Worm (Caenorhabditis elegans) whole organism, L4 larva: ENCODE data around the gene fzr-1.

Source experiments
- F26F4.8 ChIP-seq: fragments of 200-800 bp; sonication (Bioruptor generic); conservative IDR thresholded peaks from 2 replicates; pipeline ENCODE4 v1.3.6; 2022; ENCODE audit warnings: missing genetic modification characterization, missing compliant biosample characterization
- F37D6.2 ChIP-seq: sonication (generic microtip); optimal IDR thresholded peaks from 2 replicates; lab custom pipeline; 2016; ENCODE audit warnings: mild to moderate bottlenecking, missing genetic modification characterization, missing compliant biosample characterization
- F44E2.7 ChIP-seq: fragments of 200-800 bp; sonication (Bioruptor generic); IDR thresholded peaks from 2 replicates; pipeline ENCODE4 v2.1.2; 2022; ENCODE audit warnings: missing genetic modification characterization, missing compliant biosample characterization
- R02D3.7 ChIP-seq: fragments of 150-350 bp; sonication (generic microtip); optimal IDR thresholded peaks from 3 replicates; lab custom pipeline; 2014; ENCODE audit warnings: missing biosample characterization, missing genetic modification characterization
- Y105C5A.15 ChIP-seq: fragments of 200-800 bp; sonication (Bioruptor generic); IDR thresholded peaks from 2 replicates; pipeline ENCODE4 v1.3.6; 2022; ENCODE audit warnings: missing genetic modification characterization, missing compliant biosample characterization
- Y75B8A.6 ChIP-seq: fragments of 200-800 bp; sonication (Bioruptor generic); IDR thresholded peaks from 2 replicates; pipeline ENCODE4 v1.3.6; 2022; ENCODE audit warnings: missing genetic modification reagents, missing genetic modification characterization, missing compliant biosample characterization
- ZK546.5 ChIP-seq, 2 experiments: sonication (generic microtip); optimal IDR thresholded peaks; 2 replicates each; lab custom pipeline; 2017; ENCODE audit warnings: missing biosample characterization in 2 of 2, missing genetic modification characterization in 2 of 2
- ama-1 ChIP-seq: fragments of 150-350 bp; optimal IDR thresholded peaks from 2 replicates; lab custom pipeline; 2014; ENCODE audit warnings: inconsistent platforms, mixed read lengths
- arid-1 ChIP-seq: fragments of 200-800 bp; sonication (Bioruptor generic); conservative IDR thresholded peaks from 2 replicates; pipeline ENCODE4 v1.3.6; 2022; ENCODE audit warnings: missing genetic modification reagents, missing genetic modification characterization, missing compliant biosample characterization
- attf-4 ChIP-seq: sonication (generic microtip); optimal IDR thresholded peaks from 3 replicates; lab custom pipeline; 2017; ENCODE audit warnings: missing biosample characterization, missing genetic modification characterization
- ceh-20 ChIP-seq: fragments of 200-800 bp; sonication (Bioruptor generic); IDR thresholded peaks from 2 replicates; pipeline ENCODE4 v1.3.6; 2022; ENCODE audit warnings: missing genetic modification reagents, missing genetic modification characterization, missing compliant biosample characterization
- ceh-44 ChIP-seq: fragments of 200-800 bp; sonication (Bioruptor generic); IDR thresholded peaks from 2 replicates; pipeline ENCODE4 v1.3.6; 2022; ENCODE audit warnings: missing genetic modification reagents, missing genetic modification characterization, missing compliant biosample characterization
- ceh-62 ChIP-seq: sonication (generic microtip); optimal IDR thresholded peaks from 2 replicates; lab custom pipeline; 2017; ENCODE audit warnings: missing biosample characterization, missing genetic modification characterization
- ceh-82 ChIP-seq: sonication (generic microtip); optimal IDR thresholded peaks from 2 replicates; lab custom pipeline; 2017; ENCODE audit warnings: missing biosample characterization, missing genetic modification characterization
- cey-2 ChIP-seq: sonication (generic microtip); optimal IDR thresholded peaks from 3 replicates; lab custom pipeline; 2017; ENCODE audit warnings: missing genetic modification characterization, mild to moderate bottlenecking, missing compliant biosample characterization, antibody characterized with exemption, borderline replicate concordance; ENCODE audit not compliant: insufficient read depth
- ctbp-1 ChIP-seq: fragments of 200-800 bp; sonication (Bioruptor generic); IDR thresholded peaks from 2 replicates; pipeline ENCODE4 v1.3.6; 2022; ENCODE audit warnings: missing genetic modification reagents, missing genetic modification characterization, missing compliant biosample characterization
- daf-12 ChIP-seq: fragments of 150-350 bp; optimal IDR thresholded peaks from 2 replicates; lab custom pipeline; 2014; ENCODE audit warnings: missing biosample characterization, missing genetic modification reagents, missing genetic modification characterization
- dmd-6 ChIP-seq: fragments of 200-800 bp; sonication (Bioruptor generic); IDR thresholded peaks from 2 replicates; pipeline ENCODE4 v1.3.6; 2022; ENCODE audit warnings: missing genetic modification reagents, missing genetic modification characterization, missing compliant biosample characterization
- dpl-1 ChIP-seq: fragments of 150-350 bp; optimal IDR thresholded peaks from 2 replicates; lab custom pipeline; 2014; ENCODE audit warnings: missing biosample characterization, missing genetic modification reagents, missing genetic modification characterization
- dve-1 ChIP-seq: sonication (generic microtip); optimal IDR thresholded peaks from 2 replicates; lab custom pipeline; 2017; ENCODE audit warnings: antibody characterized with exemption, mild to moderate bottlenecking, missing genetic modification characterization, missing compliant biosample characterization; ENCODE audit not compliant: insufficient read depth
- hlh-11 ChIP-seq: fragments of 200-800 bp; sonication (Bioruptor generic); optimal IDR thresholded peaks from 2 replicates; lab custom pipeline; 2018; ENCODE audit warnings: mild to moderate bottlenecking, missing genetic modification characterization, missing compliant biosample characterization
- hmg-1.1 ChIP-seq: fragments of 200-800 bp; sonication (Bioruptor generic); IDR thresholded peaks from 2 replicates; pipeline ENCODE4 v1.3.6; 2022; ENCODE audit warnings: missing genetic modification reagents, missing genetic modification characterization, missing compliant biosample characterization
- lin-13 ChIP-seq: fragments of 150-350 bp; optimal IDR thresholded peaks from 2 replicates; lab custom pipeline; 2014; ENCODE audit warnings: missing biosample characterization, missing genetic modification reagents, missing genetic modification characterization
- lin-15B ChIP-seq: fragments of 150-350 bp; sonication (generic microtip); optimal IDR thresholded peaks from 3 replicates; lab custom pipeline; 2014; ENCODE audit warnings: missing biosample characterization, missing genetic modification characterization
- lin-38 ChIP-seq: fragments of 200-800 bp; sonication (Bioruptor generic); IDR thresholded peaks from 2 replicates; pipeline ENCODE4 v1.3.6; 2022; ENCODE audit warnings: missing genetic modification reagents, missing genetic modification characterization, missing compliant biosample characterization
- lir-3 ChIP-seq: sonication (generic microtip); optimal IDR thresholded peaks from 2 replicates; lab custom pipeline; 2016; ENCODE audit warnings: mild to moderate bottlenecking, missing genetic modification characterization, missing compliant biosample characterization
- madf-5 ChIP-seq, 2 experiments: fragments of 200-800 bp; sonication (Bioruptor generic); IDR thresholded peaks; 2 replicates each; pipeline ENCODE4 v1.3.6; 2022; ENCODE audit warnings: missing compliant biosample characterization in 2 of 2, missing genetic modification characterization in 2 of 2
- mdl-1 ChIP-seq, 2 experiments: fragments of 150-350 bp in 1 of 2; sonication (generic microtip) in 1 of 2; optimal IDR thresholded peaks; 2 replicates each; lab custom pipeline; 2014 to 2017; ENCODE audit warnings: missing biosample characterization in 2 of 2, missing genetic modification characterization in 2 of 2
- mdt-29 ChIP-seq: fragments of 200-800 bp; sonication (Bioruptor generic); IDR thresholded peaks from 2 replicates; pipeline ENCODE4 v1.3.6; 2022; ENCODE audit warnings: missing genetic modification reagents, missing genetic modification characterization, missing compliant biosample characterization
- mes-2 ChIP-seq: sonication (generic microtip); optimal IDR thresholded peaks from 2 replicates; lab custom pipeline; 2016; ENCODE audit warnings: missing genotype, mild to moderate bottlenecking, missing genetic modification characterization, missing compliant biosample characterization; ENCODE audit not compliant: poor library complexity, severe bottlenecking
- mxl-2 ChIP-seq: fragments of 200-800 bp; sonication (Bioruptor generic); conservative IDR thresholded peaks from 2 replicates; pipeline ENCODE4 v1.3.6; 2022; ENCODE audit warnings: missing genetic modification reagents, missing genetic modification characterization, missing compliant biosample characterization
- mxl-3 ChIP-seq: fragments of 200-800 bp; sonication (Bioruptor generic); optimal IDR thresholded peaks from 2 replicates; lab custom pipeline; 2018; ENCODE audit warnings: mild to moderate bottlenecking, missing genetic modification characterization, missing compliant biosample characterization
- nhr-11 ChIP-seq: fragments of 150-350 bp; optimal IDR thresholded peaks from 2 replicates; lab custom pipeline; 2014; ENCODE audit warnings: missing biosample characterization, missing genetic modification characterization
- nhr-111 ChIP-seq: fragments of 200-800 bp; sonication (Bioruptor generic); optimal IDR thresholded peaks from 2 replicates; lab custom pipeline; 2018; ENCODE audit warnings: mild to moderate bottlenecking, missing genetic modification characterization, missing compliant biosample characterization
- nhr-28 ChIP-seq: fragments of 150-350 bp; optimal IDR thresholded peaks from 2 replicates; lab custom pipeline; 2014; ENCODE audit warnings: missing biosample characterization, missing genetic modification characterization
- nhr-41 ChIP-seq: fragments of 200-800 bp; sonication (Bioruptor generic); IDR thresholded peaks from 2 replicates; pipeline ENCODE4 v1.3.6; 2022; ENCODE audit warnings: missing genetic modification reagents, missing genetic modification characterization, missing compliant biosample characterization
- nhr-76 ChIP-seq: fragments of 150-350 bp; optimal IDR thresholded peaks from 2 replicates; lab custom pipeline; 2014; ENCODE audit warnings: missing biosample characterization, missing genetic modification characterization
- php-3 ChIP-seq: fragments of 200-800 bp; sonication (Bioruptor generic); IDR thresholded peaks from 2 replicates; pipeline ENCODE4 v1.3.6; 2022; ENCODE audit warnings: missing genetic modification reagents, missing genetic modification characterization, missing compliant biosample characterization
- pqm-1 ChIP-seq: sonication (generic microtip); optimal IDR thresholded peaks from 2 replicates; lab custom pipeline; 2017; ENCODE audit warnings: missing biosample characterization, missing genetic modification characterization
- set-16 ChIP-seq: fragments of 200-800 bp; sonication (Bioruptor generic); IDR thresholded peaks from 2 replicates; pipeline ENCODE4 v1.3.6; 2022; ENCODE audit warnings: missing genetic modification reagents, missing genetic modification characterization, missing compliant biosample characterization
- skn-1 ChIP-seq: fragments of 150-350 bp; optimal IDR thresholded peaks from 2 replicates; lab custom pipeline; 2014; ENCODE audit warnings: missing biosample characterization, missing genetic modification characterization
- snpc-1.2 ChIP-seq: fragments of 200-800 bp; sonication (Bioruptor generic); IDR thresholded peaks from 2 replicates; pipeline ENCODE4 v1.3.6; 2022; ENCODE audit warnings: missing genetic modification reagents, missing genetic modification characterization, missing compliant biosample characterization
- snpc-4 ChIP-seq: fragments of 150-350 bp; optimal IDR thresholded peaks from 2 replicates; lab custom pipeline; 2014; ENCODE audit warnings: missing biosample characterization, missing genetic modification characterization
- spr-3 ChIP-seq: fragments of 200-800 bp; sonication (Bioruptor generic); optimal IDR thresholded peaks from 2 replicates; lab custom pipeline; 2018; ENCODE audit warnings: mild to moderate bottlenecking, missing genetic modification characterization, missing compliant biosample characterization
- tra-1 ChIP-seq: fragments of 200-800 bp; sonication (Bioruptor generic); IDR thresholded peaks from 2 replicates; pipeline ENCODE4 v1.3.6; 2022; ENCODE audit warnings: missing genetic modification reagents, missing genetic modification characterization, missing compliant biosample characterization
- unc-39 ChIP-seq: sonication (generic microtip); optimal IDR thresholded peaks from 2 replicates; lab custom pipeline; 2017; ENCODE audit warnings: missing biosample characterization, missing genetic modification characterization
- unc-62 ChIP-seq, 3 experiments: fragments of 150-350 bp in 1 of 3; sonication (generic microtip); optimal IDR thresholded peaks in 2 of 3; peaks in 1 of 3; 1 replicate in 1 of 3; 2 replicates in 2 of 3; lab custom pipeline; 2014 to 2017; ENCODE audit warnings: missing biosample characterization in 3 of 3, missing genetic modification characterization in 3 of 3, missing genetic modification reagents in 3 of 3, missing genotype in 1 of 3
- zag-1 ChIP-seq: fragments of 150-350 bp; optimal IDR thresholded peaks from 2 replicates; lab custom pipeline; 2014; ENCODE audit warnings: missing biosample characterization, missing genetic modification characterization
- zfp-3 ChIP-seq: fragments of 200-800 bp; sonication (Bioruptor generic); conservative IDR thresholded peaks from 2 replicates; pipeline ENCODE4 v1.3.6; 2022; ENCODE audit warnings: missing genetic modification reagents, missing genetic modification characterization, missing compliant biosample characterization
- zip-11 ChIP-seq: fragments of 200-800 bp; sonication (Bioruptor generic); IDR thresholded peaks from 2 replicates; pipeline ENCODE4 v1.3.6; 2022; ENCODE audit warnings: missing genetic modification characterization, missing compliant biosample characterization
- zip-2 ChIP-seq: fragments of 150-350 bp; optimal IDR thresholded peaks from 2 replicates; lab custom pipeline; 2014; ENCODE audit warnings: missing biosample characterization, missing genetic modification characterization

Gene fzr-1

DNA sequence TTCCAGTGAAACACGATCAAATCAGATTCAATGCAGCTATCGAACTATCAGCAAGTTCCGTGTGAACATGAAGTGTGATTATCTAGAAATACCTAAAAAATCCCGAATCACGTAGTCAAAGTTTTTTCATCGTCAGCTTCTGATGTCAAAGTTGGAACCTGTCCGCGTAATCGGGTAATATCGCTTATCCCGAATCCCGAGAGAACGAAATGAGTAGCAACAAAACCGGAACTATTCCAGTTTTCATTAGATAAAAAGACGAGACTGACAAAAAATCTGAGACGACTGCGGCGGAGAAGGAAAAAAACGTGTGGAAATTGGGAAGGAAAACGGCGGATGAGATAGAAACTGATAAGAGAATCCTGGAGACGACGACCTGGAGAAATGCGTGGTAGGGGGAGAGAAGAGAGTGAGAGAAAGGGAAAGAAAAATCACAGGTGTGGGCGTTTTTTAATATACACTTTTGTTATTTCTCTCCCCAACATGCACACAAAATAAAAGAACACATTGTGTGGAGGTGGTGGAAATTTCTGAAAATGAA lies 24.2 kb downstream of the fzr-1 start:
- TF ChIP-seq nhr-111: no peak
- no peak for TF ChIP-seq tra-1
- TF ChIP-seq mxl-3 (GFP tag; lab: Kevin White, UChicago): peak; percentile 48
- no peak for TF ChIP-seq php-3 (GFP tag; lab: Robert Waterston, UW)
- no peak for TF ChIP-seq R02D3.7
- TF ChIP-seq mxl-2 (GFP tag; lab: Robert Waterston, UW): no peak
- peak; percentile 14 for TF ChIP-seq zip-2 (tag; lab: Kevin White, UChicago)
- TF ChIP-seq nhr-41: no peak
- TF ChIP-seq hlh-11 (tag; lab: Kevin White, UChicago): peak; percentile 75
- no peak for TF ChIP-seq F26F4.8 (GFP tag; lab: Robert Waterston, UW)
- TF ChIP-seq unc-62 (GFP tag; optimal IDR thresholded peaks at IDR 0.05 in 1 of 2; lab: Kevin White, UChicago): peak in 1 of 2 experiments; percentile 91
- TF ChIP-seq unc-62 (tag; optimal IDR thresholded peaks at IDR 0.05; lab: Kevin White, UChicago): no peak
- TF ChIP-seq ama-1: peak; percentile 6
- no peak for TF ChIP-seq madf-5 (GFP tag; IDR thresholded peaks at IDR 0.05; lab: Robert Waterston, UW)
- peak; percentile 7; the same call in 1 of the 2 replicates for TF ChIP-seq lin-38
- no peak for TF ChIP-seq snpc-4 (tag; lab: Kevin White, UChicago)
- TF ChIP-seq daf-12 (tag; lab: Kevin White, UChicago): no peak
- TF ChIP-seq ceh-44 (GFP tag; lab: Robert Waterston, UW): no peak
- TF ChIP-seq ZK546.5 (tag; optimal IDR thresholded peaks at IDR 0.05; lab: Kevin White, UChicago): no peak
- TF ChIP-seq pqm-1 (tag; lab: Kevin White, UChicago): peak; percentile 41
- TF ChIP-seq lin-15B: no peak
- no peak for TF ChIP-seq dmd-6
- peak; percentile 17 for TF ChIP-seq mes-2 (tag; lab: Kevin White, UChicago)
- no peak for TF ChIP-seq F44E2.7 (GFP tag; lab: Robert Waterston, UW)
- TF ChIP-seq set-16 (GFP tag; lab: Robert Waterston, UW): no peak
- no peak for TF ChIP-seq Y105C5A.15 (GFP tag; lab: Robert Waterston, UW)
- TF ChIP-seq hmg-1.1 (GFP tag; lab: Robert Waterston, UW): no peak; the same call in 1 of the 2 replicates
- TF ChIP-seq snpc-1.2 (GFP tag; lab: Robert Waterston, UW): no peak
- no peak for TF ChIP-seq ceh-62 (tag; lab: Kevin White, UChicago)
- TF ChIP-seq attf-4 (tag; lab: Kevin White, UChicago): no peak
- TF ChIP-seq nhr-11: peak; percentile 24
- TF ChIP-seq ceh-82 (tag; lab: Kevin White, UChicago): no peak
- TF ChIP-seq dve-1 (tag; lab: Kevin White, UChicago): peak; percentile 3
- TF ChIP-seq arid-1 (GFP tag; lab: Robert Waterston, UW): no peak
- no peak for TF ChIP-seq Y75B8A.6 (GFP tag; lab: Robert Waterston, UW)
- no peak for TF ChIP-seq zfp-3
- no peak for TF ChIP-seq ctbp-1 (GFP tag; lab: Robert Waterston, UW)
- no peak for TF ChIP-seq unc-39 (tag; lab: Kevin White, UChicago)
- no peak for TF ChIP-seq spr-3
- no peak for TF ChIP-seq nhr-76 (tag; lab: Kevin White, UChicago)
- TF ChIP-seq ceh-20: no peak
- no peak for TF ChIP-seq F37D6.2 (tag; lab: Kevin White, UChicago)
- no peak for TF ChIP-seq zag-1
- TF ChIP-seq dpl-1 (GFP tag; lab: Kevin White, UChicago): no peak
- TF ChIP-seq skn-1 (tag; lab: Kevin White, UChicago): no peak
- TF ChIP-seq nhr-28: peak; percentile 66
- TF ChIP-seq lin-13 (GFP tag; lab: Kevin White, UChicago): no peak
- TF ChIP-seq mdl-1 (tag; optimal IDR thresholded peaks at IDR 0.05; lab: Kevin White, UChicago): peak in 1 of 2 experiments; percentile 60
- TF ChIP-seq zip-11 (GFP tag; lab: Robert Waterston, UW): no peak
- no peak for TF ChIP-seq lir-3 (tag; lab: Kevin White, UChicago)
- no peak for TF ChIP-seq mdt-29
- no peak for TF ChIP-seq cey-2 (tag; lab: Kevin White, UChicago)
